Worm (Caenorhabditis elegans) whole organism, mixed stage, embryonic: ENCODE results near the gene C04C11.25.
"Not testable (repeated sequence)": the region's sequence is repeated elsewhere in the genome, so short reads cannot be mapped to it uniquely, and the experiment has no call there.

Experiments
- M03D4.4 ChIP-seq: sonication (generic microtip); optimal IDR thresholded peaks from 2 replicates; lab custom pipeline; 2017; ENCODE audit warnings: mild to moderate bottlenecking, missing genetic modification characterization, missing compliant biosample characterization
- bed-3 ChIP-seq: fragments of 200-800 bp; sonication (Bioruptor generic); optimal IDR thresholded peaks from 3 replicates; lab custom pipeline; 2018; ENCODE audit warnings: mild to moderate bottlenecking, missing genetic modification characterization, moderate library complexity, missing compliant biosample characterization
- blmp-1 ChIP-seq: fragments of 150-350 bp; optimal IDR thresholded peaks from 2 replicates; lab custom pipeline; 2014; ENCODE audit warnings: missing biosample characterization, missing genetic modification characterization
- ceh-39 ChIP-seq: fragments of 150-350 bp; optimal IDR thresholded peaks from 2 replicates; lab custom pipeline; 2014; ENCODE audit warnings: missing biosample characterization, missing genetic modification characterization
- ceh-43 ChIP-seq: fragments of 200-800 bp; sonication (Bioruptor generic); optimal IDR thresholded peaks from 2 replicates; lab custom pipeline; 2018; ENCODE audit warnings: mild to moderate bottlenecking, missing genetic modification characterization, moderate library complexity, missing compliant biosample characterization
- ceh-83 ChIP-seq: fragments of 200-800 bp; sonication (Bioruptor generic); optimal IDR thresholded peaks from 2 replicates; lab custom pipeline; 2018; ENCODE audit warnings: mild to moderate bottlenecking, missing genetic modification characterization, missing compliant biosample characterization
- ces-1 ChIP-seq: fragments of 150-350 bp; optimal IDR thresholded peaks from 2 replicates; lab custom pipeline; 2014; ENCODE audit warnings: missing biosample characterization, missing genetic modification reagents, missing genetic modification characterization
- cnd-1 ChIP-seq: fragments of 200-800 bp; sonication (Bioruptor generic); optimal IDR thresholded peaks from 2 replicates; lab custom pipeline; 2018; ENCODE audit warnings: mild to moderate bottlenecking, missing genetic modification characterization, missing compliant biosample characterization
- drap-1 ChIP-seq: fragments of 200-800 bp; sonication (Bioruptor generic); optimal IDR thresholded peaks from 3 replicates; lab custom pipeline; 2018; ENCODE audit warnings: mild to moderate bottlenecking, missing genetic modification characterization, missing compliant biosample characterization
- elt-1 ChIP-seq: sonication (generic microtip); optimal IDR thresholded peaks from 2 replicates; lab custom pipeline; 2017; ENCODE audit warnings: missing genetic modification characterization, mild to moderate bottlenecking, missing compliant biosample characterization, antibody characterized with exemption, moderate library complexity, borderline replicate concordance; ENCODE audit not compliant: insufficient read depth
- elt-3 ChIP-seq: fragments of 150-350 bp; optimal IDR thresholded peaks from 2 replicates; lab custom pipeline; 2014; ENCODE audit warnings: missing biosample characterization, missing genetic modification characterization
- flh-1 ChIP-seq: fragments of 200-800 bp; sonication (Bioruptor generic); optimal IDR thresholded peaks from 2 replicates; lab custom pipeline; 2018; ENCODE audit warnings: mild to moderate bottlenecking, missing genetic modification characterization, moderate library complexity, missing compliant biosample characterization
- ham-2 ChIP-seq: fragments of 200-800 bp; sonication (Bioruptor generic); optimal IDR thresholded peaks from 2 replicates; lab custom pipeline; 2018; ENCODE audit warnings: mild to moderate bottlenecking, missing genetic modification characterization, missing compliant biosample characterization
- hlh-1 ChIP-seq: fragments of 150-350 bp; optimal IDR thresholded peaks from 2 replicates; lab custom pipeline; 2014; ENCODE audit warnings: missing biosample characterization, missing genetic modification reagents, missing genetic modification characterization
- lin-13 ChIP-seq: fragments of 150-350 bp; optimal IDR thresholded peaks from 2 replicates; lab custom pipeline; 2014; ENCODE audit warnings: missing biosample characterization, missing genetic modification characterization
- lin-32 ChIP-seq: fragments of 200-800 bp; sonication (Bioruptor generic); optimal IDR thresholded peaks from 2 replicates; lab custom pipeline; 2018; ENCODE audit warnings: mild to moderate bottlenecking, missing genetic modification characterization, missing compliant biosample characterization
- lsy-2 ChIP-seq: fragments of 150-350 bp; optimal IDR thresholded peaks from 2 replicates; lab custom pipeline; 2014; ENCODE audit warnings: missing biosample characterization, missing genetic modification characterization
- mab-5 ChIP-seq: fragments of 150-350 bp; optimal IDR thresholded peaks from 2 replicates; lab custom pipeline; 2014; ENCODE audit warnings: missing biosample characterization, missing genetic modification characterization
- mep-1 ChIP-seq: fragments of 150-350 bp; optimal IDR thresholded peaks from 2 replicates; lab custom pipeline; 2017; ENCODE audit warnings: missing biosample characterization, missing genetic modification reagents, missing genetic modification characterization, inconsistent platforms
- mls-2 ChIP-seq: sonication (generic microtip); optimal IDR thresholded peaks from 2 replicates; lab custom pipeline; 2016; ENCODE audit warnings: mild to moderate bottlenecking, missing genetic modification characterization, moderate library complexity, missing compliant biosample characterization
- nhr-12 ChIP-seq: fragments of 150-350 bp; optimal IDR thresholded peaks from 2 replicates; lab custom pipeline; 2014; ENCODE audit warnings: missing biosample characterization, missing genetic modification characterization
- nhr-2 ChIP-seq: fragments of 150-350 bp; optimal IDR thresholded peaks from 2 replicates; lab custom pipeline; 2014; ENCODE audit warnings: missing biosample characterization, missing genetic modification characterization
- nhr-237 ChIP-seq: fragments of 150-350 bp; optimal IDR thresholded peaks from 2 replicates; lab custom pipeline; 2014; ENCODE audit warnings: missing biosample characterization, missing genetic modification characterization
- nhr-28 ChIP-seq: fragments of 150-350 bp; optimal IDR thresholded peaks from 2 replicates; lab custom pipeline; 2014; ENCODE audit warnings: missing biosample characterization, missing genetic modification characterization
- pha-4 ChIP-seq: fragments of 150-350 bp; optimal IDR thresholded peaks from 2 replicates; lab custom pipeline; 2018; ENCODE audit warnings: missing biosample characterization, missing genetic modification reagents, missing genetic modification characterization
- sem-2 ChIP-seq: fragments of 200-800 bp; sonication (Bioruptor generic); optimal IDR thresholded peaks from 2 replicates; lab custom pipeline; 2018; ENCODE audit warnings: mild to moderate bottlenecking, missing genetic modification characterization, missing compliant biosample characterization
- snpc-4 ChIP-seq: fragments of 150-350 bp; optimal IDR thresholded peaks from 2 replicates; lab custom pipeline; 2014; ENCODE audit warnings: missing biosample characterization, missing genetic modification characterization
- sptf-1 ChIP-seq: sonication (generic microtip); optimal IDR thresholded peaks from 2 replicates; lab custom pipeline; 2017; ENCODE audit warnings: mild to moderate bottlenecking, missing genetic modification characterization, moderate library complexity, missing compliant biosample characterization
- tbx-8 ChIP-seq: fragments of 200-800 bp; sonication (Bioruptor generic); optimal IDR thresholded peaks from 2 replicates; lab custom pipeline; 2018; ENCODE audit warnings: mild to moderate bottlenecking, missing genetic modification characterization, moderate library complexity, missing compliant biosample characterization
- unc-120 ChIP-seq: sonication (generic microtip); optimal IDR thresholded peaks from 2 replicates; lab custom pipeline; 2017; ENCODE audit warnings: missing genetic modification characterization, missing compliant biosample characterization; ENCODE audit not compliant: poor library complexity, severe bottlenecking
- unc-39 ChIP-seq: fragments of 150-350 bp; optimal IDR thresholded peaks from 2 replicates; lab custom pipeline; 2014; ENCODE audit warnings: missing biosample characterization, missing genetic modification characterization
- unc-62 ChIP-seq: fragments of 150-350 bp; optimal IDR thresholded peaks from 2 replicates; lab custom pipeline; 2014; ENCODE audit warnings: missing biosample characterization, missing genetic modification reagents, missing genetic modification characterization
- zip-8 ChIP-seq: fragments of 150-350 bp; optimal IDR thresholded peaks from 2 replicates; lab custom pipeline; 2014; ENCODE audit warnings: missing biosample characterization, missing genetic modification characterization
- ztf-11 ChIP-seq: fragments of 150-350 bp; optimal IDR thresholded peaks from 2 replicates; lab custom pipeline; 2014; ENCODE audit warnings: missing biosample characterization, missing genetic modification characterization

The C04C11.25 gene

ce11 chrX:13995803-13996388, 19.4 kb downstream of the C04C11.25 start, which contains the start of the genes C31E10.5 and C31E10.6:
TSS of gene C31E10.5 (minus strand) at chrX:13995834.
TSS of gene C31E10.6 (plus strand) at chrX:13996338.
- TF ChIP-seq mep-1 (tag; lab: Kevin White, UChicago) (peak; percentile 85), ces-1 (peak; percentile 25), ceh-83 (GFP tag; lab: Kevin White, UChicago) (no peak), sptf-1 (tag; lab: Kevin White, UChicago) (no peak), drap-1 (GFP tag; lab: Kevin White, UChicago) (no peak), lsy-2 (tag; lab: Kevin White, UChicago) (peak; percentile 50), lin-13 (peak; percentile 39), mls-2 (tag; lab: Kevin White, UChicago) (peak; percentile 23), nhr-12 (tag; lab: Kevin White, UChicago) (no peak), nhr-237 (tag; lab: Kevin White, UChicago) (peak; percentile 48), lin-32 (GFP tag; lab: Kevin White, UChicago) (no peak), M03D4.4 (no peak), cnd-1 (tag; lab: Kevin White, UChicago) (peak; percentile 1), unc-39 (no peak)

- TF ChIP-seq ceh-83 (GFP tag; lab: Kevin White, UChicago) = no peak
- no peak for TF ChIP-seq elt-3 (tag; lab: Kevin White, UChicago)
- no peak for TF ChIP-seq hlh-1 (tag; lab: Kevin White, UChicago)
Observed at ce11 chrX:13990680-13991079, 24.6 kb downstream of the C04C11.25 start, which contains the start of gene C31E10.11. TSS of gene C31E10.11 (minus strand) at chrX:13990780.

ce11 chrX:13986307-13986706, 29.0 kb downstream of the C04C11.25 start, which contains the start of gene irld-24:
TSS of gene irld-24 (plus strand) at chrX:13986607.
- TF ChIP-seq snpc-4 (tag; lab: Kevin White, UChicago) = no peak
- no peak for TF ChIP-seq M03D4.4
- TF ChIP-seq blmp-1 (tag; lab: Kevin White, UChicago) = no peak
- TF ChIP-seq unc-120 (tag; lab: Kevin White, UChicago) = no peak
- no peak for TF ChIP-seq ztf-11
- TF ChIP-seq sem-2 (GFP tag; lab: Kevin White, UChicago) = no peak
- no peak for TF ChIP-seq ceh-83 (GFP tag; lab: Kevin White, UChicago)
- TF ChIP-seq lin-13 = no peak
- TF ChIP-seq bed-3 (GFP tag; lab: Kevin White, UChicago) = no peak
- TF ChIP-seq pha-4 = no peak
- TF ChIP-seq cnd-1 (tag; lab: Kevin White, UChicago) = no peak
- TF ChIP-seq nhr-12 (tag; lab: Kevin White, UChicago) = no peak
- no peak for TF ChIP-seq ham-2 (GFP tag; lab: Kevin White, UChicago)
- no peak for TF ChIP-seq drap-1 (GFP tag; lab: Kevin White, UChicago)
- no peak for TF ChIP-seq mls-2 (tag; lab: Kevin White, UChicago)
- TF ChIP-seq zip-8 (tag; lab: Kevin White, UChicago) = no peak
- no peak for TF ChIP-seq elt-3 (tag; lab: Kevin White, UChicago)
- no peak for TF ChIP-seq nhr-28 (tag; lab: Kevin White, UChicago)
- no peak for TF ChIP-seq ces-1

- not testable (repeated sequence) for TF ChIP-seq blmp-1 (tag; lab: Kevin White, UChicago); M03D4.4; zip-8 (tag; lab: Kevin White, UChicago)
Observed at ce11 chrX:13980417-13980816, 34.8 kb downstream of the C04C11.25 start, which contains the start of gene arrd-24. TSS of gene arrd-24 (minus strand) at chrX:13980517.

- peak; percentile 80 for TF ChIP-seq ceh-39
- no peak for TF ChIP-seq mab-5
- peak; percentile 28 for TF ChIP-seq unc-62
- peak; percentile 74 for TF ChIP-seq ham-2 (GFP tag; lab: Kevin White, UChicago)
- no peak for TF ChIP-seq tbx-8 (GFP tag; lab: Kevin White, UChicago)
- TF ChIP-seq lin-32 (GFP tag; lab: Kevin White, UChicago) = no peak
- peak; percentile 12 for TF ChIP-seq unc-120 (tag; lab: Kevin White, UChicago)
- peak; percentile 67 for TF ChIP-seq ces-1
- TF ChIP-seq ceh-83 (GFP tag; lab: Kevin White, UChicago) = no peak
- no peak for TF ChIP-seq mls-2 (tag; lab: Kevin White, UChicago)
- TF ChIP-seq nhr-2 (tag; lab: Kevin White, UChicago) = no peak
- TF ChIP-seq mep-1 (tag; lab: Kevin White, UChicago) = peak; percentile 58
- TF ChIP-seq cnd-1 (tag; lab: Kevin White, UChicago) = no peak
- peak; percentile 31 for TF ChIP-seq drap-1 (GFP tag; lab: Kevin White, UChicago)
- TF ChIP-seq sptf-1 (tag; lab: Kevin White, UChicago) = peak; percentile 38
- TF ChIP-seq M03D4.4 = peak; percentile 6
- no peak for TF ChIP-seq bed-3 (GFP tag; lab: Kevin White, UChicago)
- TF ChIP-seq elt-1 (tag; lab: Kevin White, UChicago) = no peak
- no peak for TF ChIP-seq nhr-12 (tag; lab: Kevin White, UChicago)
- TF ChIP-seq nhr-28 (tag; lab: Kevin White, UChicago) = no peak
- peak; percentile 40 for TF ChIP-seq hlh-1 (tag; lab: Kevin White, UChicago)
- no peak for TF ChIP-seq flh-1 (GFP tag; lab: Kevin White, UChicago)
- TF ChIP-seq elt-3 (tag; lab: Kevin White, UChicago) = no peak
- TF ChIP-seq pha-4 = peak; percentile 42
- no peak for TF ChIP-seq unc-39
- TF ChIP-seq nhr-237 (tag; lab: Kevin White, UChicago) = peak; percentile 42
- no peak for TF ChIP-seq ceh-43 (GFP tag; lab: Kevin White, UChicago)
Observed at ce11 chrX:13977439-13978118, 37.7 kb downstream of the C04C11.25 start, which contains the start of gene F48F7.6. TSS of gene F48F7.6 (plus strand) at chrX:13977829.
